Worm (Caenorhabditis elegans) whole organism, L4 larva: ENCODE results near the gene F33H12.7.

ENCODE experiments used
- F49E8.2 ChIP-seq: sonication (generic microtip); optimal IDR thresholded peaks from 2 replicates; lab custom pipeline; 2016; ENCODE audit warnings: missing compliant biosample characterization, mild to moderate bottlenecking, missing genetic modification characterization, borderline replicate concordance
- R02D3.7 ChIP-seq: fragments of 150-350 bp; sonication (generic microtip); optimal IDR thresholded peaks from 3 replicates; lab custom pipeline; 2014; ENCODE audit warnings: missing biosample characterization, missing genetic modification characterization
- Y105C5A.15 ChIP-seq: fragments of 200-800 bp; sonication (Bioruptor generic); IDR thresholded peaks from 2 replicates; pipeline ENCODE4 v1.3.6; 2022; ENCODE audit warnings: missing genetic modification characterization, missing compliant biosample characterization
- ZK546.5 ChIP-seq, 2 experiments: sonication (generic microtip); optimal IDR thresholded peaks; 2 replicates each; lab custom pipeline; 2017; ENCODE audit warnings: missing biosample characterization in 2 of 2, missing genetic modification characterization in 2 of 2
- aha-1 ChIP-seq: fragments of 150-350 bp; peaks from one replicate; lab custom pipeline; 2014; ENCODE audit warnings: missing biosample characterization, missing genetic modification characterization
- arid-1 ChIP-seq: fragments of 200-800 bp; sonication (Bioruptor generic); conservative IDR thresholded peaks from 2 replicates; pipeline ENCODE4 v1.3.6; 2022; ENCODE audit warnings: missing genetic modification reagents, missing genetic modification characterization, missing compliant biosample characterization
- ceh-44 ChIP-seq: fragments of 200-800 bp; sonication (Bioruptor generic); IDR thresholded peaks from 2 replicates; pipeline ENCODE4 v1.3.6; 2022; ENCODE audit warnings: missing genetic modification reagents, missing genetic modification characterization, missing compliant biosample characterization
- cey-2 ChIP-seq: sonication (generic microtip); optimal IDR thresholded peaks from 3 replicates; lab custom pipeline; 2017; ENCODE audit warnings: missing genetic modification characterization, mild to moderate bottlenecking, missing compliant biosample characterization, antibody characterized with exemption, borderline replicate concordance; ENCODE audit not compliant: insufficient read depth
- ctbp-1 ChIP-seq: fragments of 200-800 bp; sonication (Bioruptor generic); IDR thresholded peaks from 2 replicates; pipeline ENCODE4 v1.3.6; 2022; ENCODE audit warnings: missing genetic modification reagents, missing genetic modification characterization, missing compliant biosample characterization
- daf-12 ChIP-seq: fragments of 150-350 bp; optimal IDR thresholded peaks from 2 replicates; lab custom pipeline; 2014; ENCODE audit warnings: missing biosample characterization, missing genetic modification reagents, missing genetic modification characterization
- daf-16 ChIP-seq, 3 experiments: sonication (generic microtip); optimal IDR thresholded peaks; 2 replicates each; lab custom pipeline; 2016 to 2017; ENCODE audit warnings: missing genetic modification characterization in 3 of 3, missing genetic modification reagents in 3 of 3, mild to moderate bottlenecking in 2 of 3, missing compliant biosample characterization in 2 of 3, missing biosample characterization in 1 of 3, moderate library complexity in 1 of 3
- dmd-6 ChIP-seq: fragments of 200-800 bp; sonication (Bioruptor generic); IDR thresholded peaks from 2 replicates; pipeline ENCODE4 v1.3.6; 2022; ENCODE audit warnings: missing genetic modification reagents, missing genetic modification characterization, missing compliant biosample characterization
- dmd-8 ChIP-seq: fragments of 200-800 bp; sonication (Bioruptor generic); IDR thresholded peaks from 2 replicates; pipeline ENCODE4 v1.3.6; 2022; ENCODE audit warnings: missing genetic modification characterization, missing compliant biosample characterization
- egl-43 ChIP-seq: fragments of 200-800 bp; sonication (Bioruptor generic); IDR thresholded peaks from 2 replicates; pipeline ENCODE4 v1.3.6; 2022; ENCODE audit warnings: missing genetic modification reagents, missing genetic modification characterization, missing compliant biosample characterization
- hlh-11 ChIP-seq: fragments of 200-800 bp; sonication (Bioruptor generic); optimal IDR thresholded peaks from 2 replicates; lab custom pipeline; 2018; ENCODE audit warnings: mild to moderate bottlenecking, missing genetic modification characterization, missing compliant biosample characterization
- hlh-30 ChIP-seq: sonication (generic microtip); optimal IDR thresholded peaks from 2 replicates; lab custom pipeline; 2017; ENCODE audit warnings: antibody characterized with exemption, mild to moderate bottlenecking, missing genetic modification characterization, missing compliant biosample characterization; ENCODE audit not compliant: insufficient read depth
- hmg-1.1 ChIP-seq: fragments of 200-800 bp; sonication (Bioruptor generic); IDR thresholded peaks from 2 replicates; pipeline ENCODE4 v1.3.6; 2022; ENCODE audit warnings: missing genetic modification reagents, missing genetic modification characterization, missing compliant biosample characterization
- lin-1 ChIP-seq: fragments of 200-800 bp; sonication (Bioruptor generic); IDR thresholded peaks from 2 replicates; pipeline ENCODE4 v1.3.6; 2022; ENCODE audit warnings: missing genetic modification reagents, missing genetic modification characterization, missing compliant biosample characterization
- lsy-2 ChIP-seq, 2 experiments: fragments of 150-350 bp in 1 of 2; sonication (generic microtip) in 1 of 2; optimal IDR thresholded peaks; 2 replicates each; lab custom pipeline; 2014 to 2017; ENCODE audit warnings: missing biosample characterization in 2 of 2, missing genetic modification characterization in 2 of 2
- mep-1 ChIP-seq: fragments of 150-350 bp; sonication (generic microtip); optimal IDR thresholded peaks from 3 replicates; lab custom pipeline; 2014; ENCODE audit warnings: missing biosample characterization, missing genetic modification characterization
- mxl-2 ChIP-seq: fragments of 200-800 bp; sonication (Bioruptor generic); conservative IDR thresholded peaks from 2 replicates; pipeline ENCODE4 v1.3.6; 2022; ENCODE audit warnings: missing genetic modification reagents, missing genetic modification characterization, missing compliant biosample characterization
- mxl-3 ChIP-seq: fragments of 200-800 bp; sonication (Bioruptor generic); optimal IDR thresholded peaks from 2 replicates; lab custom pipeline; 2018; ENCODE audit warnings: mild to moderate bottlenecking, missing genetic modification characterization, missing compliant biosample characterization
- nhr-10 ChIP-seq: fragments of 150-350 bp; optimal IDR thresholded peaks from 2 replicates; lab custom pipeline; 2014; ENCODE audit warnings: missing biosample characterization, missing genetic modification characterization
- nhr-102 ChIP-seq: sonication (generic microtip); optimal IDR thresholded peaks from 2 replicates; lab custom pipeline; 2016; ENCODE audit warnings: mild to moderate bottlenecking, missing genetic modification characterization, moderate library complexity, missing compliant biosample characterization
- nhr-11 ChIP-seq: fragments of 150-350 bp; optimal IDR thresholded peaks from 2 replicates; lab custom pipeline; 2014; ENCODE audit warnings: missing biosample characterization, missing genetic modification characterization
- nhr-237 ChIP-seq: sonication (generic microtip); optimal IDR thresholded peaks from 2 replicates; lab custom pipeline; 2017; ENCODE audit warnings: missing biosample characterization, missing genetic modification characterization
- nhr-25 ChIP-seq: sonication (generic microtip); optimal IDR thresholded peaks from 2 replicates; lab custom pipeline; 2017; ENCODE audit warnings: missing genetic modification characterization, mild to moderate bottlenecking, missing compliant biosample characterization, antibody characterized with exemption, moderate library complexity, borderline replicate concordance; ENCODE audit not compliant: insufficient read depth
- nhr-28 ChIP-seq: fragments of 150-350 bp; optimal IDR thresholded peaks from 2 replicates; lab custom pipeline; 2014; ENCODE audit warnings: missing biosample characterization, missing genetic modification characterization
- nhr-42 ChIP-seq: fragments of 200-800 bp; sonication (Bioruptor generic); IDR thresholded peaks from 2 replicates; pipeline ENCODE4 v1.3.6; 2022; ENCODE audit warnings: missing genetic modification characterization, missing compliant biosample characterization
- nhr-6 ChIP-seq: fragments of 150-350 bp; optimal IDR thresholded peaks from 2 replicates; lab custom pipeline; 2014; ENCODE audit warnings: missing biosample characterization, missing genetic modification characterization
- nhr-77 ChIP-seq: fragments of 150-350 bp; optimal IDR thresholded peaks from 2 replicates; lab custom pipeline; 2014; ENCODE audit warnings: missing biosample characterization, missing genetic modification characterization
- pha-4 ChIP-seq, 2 experiments: fragments of 150-350 bp in 1 of 2; fragments of 200-800 bp in 1 of 2; sonication (Bioruptor generic) in 1 of 2; IDR thresholded peaks in 1 of 2; optimal IDR thresholded peaks in 1 of 2; 2 replicates each; pipeline versions ENCODE4 v1.3.6 to Lab custom; 2014 to 2022; ENCODE audit warnings: missing genetic modification characterization in 2 of 2, missing genetic modification reagents in 2 of 2, missing biosample characterization in 1 of 2, missing compliant biosample characterization in 1 of 2
- pqm-1 ChIP-seq: sonication (generic microtip); optimal IDR thresholded peaks from 2 replicates; lab custom pipeline; 2017; ENCODE audit warnings: missing biosample characterization, missing genetic modification characterization
- set-16 ChIP-seq: fragments of 200-800 bp; sonication (Bioruptor generic); IDR thresholded peaks from 2 replicates; pipeline ENCODE4 v1.3.6; 2022; ENCODE audit warnings: missing genetic modification reagents, missing genetic modification characterization, missing compliant biosample characterization
- skn-1 ChIP-seq: fragments of 150-350 bp; optimal IDR thresholded peaks from 2 replicates; lab custom pipeline; 2014; ENCODE audit warnings: missing biosample characterization, missing genetic modification characterization
- unc-62 ChIP-seq, 3 experiments: fragments of 150-350 bp in 1 of 3; sonication (generic microtip); optimal IDR thresholded peaks in 2 of 3; peaks in 1 of 3; 1 replicate in 1 of 3; 2 replicates in 2 of 3; lab custom pipeline; 2014 to 2017; ENCODE audit warnings: missing biosample characterization in 3 of 3, missing genetic modification characterization in 3 of 3, missing genetic modification reagents in 3 of 3, missing genotype in 1 of 3

The F33H12.7 gene

DNA sequence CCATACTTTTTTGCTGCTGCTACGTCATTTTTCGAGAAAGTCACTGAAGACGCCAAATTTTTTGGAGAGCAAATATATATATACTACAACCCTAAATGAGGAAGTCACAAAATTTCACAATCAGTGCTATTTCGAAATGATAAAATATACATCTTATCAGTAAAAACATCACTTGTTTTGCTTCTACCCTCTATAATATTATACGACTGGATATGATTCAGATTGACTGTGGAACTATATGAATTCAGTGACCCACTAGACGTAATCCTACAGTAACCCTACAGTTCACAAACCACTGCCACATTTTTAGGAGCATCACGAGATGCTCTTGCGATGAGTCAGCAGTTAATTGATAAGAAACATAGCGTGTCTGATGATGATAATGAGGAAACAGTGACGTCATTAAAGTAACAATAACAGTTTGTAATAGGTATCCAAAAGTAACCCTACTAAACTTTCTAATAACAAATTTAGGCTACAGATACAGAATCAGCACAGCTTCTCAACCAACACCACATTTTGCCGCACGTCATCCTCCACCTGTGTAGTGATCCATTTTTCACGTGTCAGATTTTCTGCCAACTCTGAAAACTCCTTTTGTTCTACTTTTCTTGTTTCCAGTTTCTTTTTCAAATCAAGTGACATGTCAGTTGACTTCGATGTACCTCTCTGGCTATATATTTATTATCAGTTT lies at the start of gene F33H12.7, which contains the start of gene sri-39:
Gene F33H12.7, minus strand, starts transcription at position 51 of the 694 bp plus-strand sequence.
Gene sri-39, plus strand, starts transcription at position 644 of the 694 bp plus-strand sequence.
- TF ChIP-seq dmd-6 = peak; percentile 52
- peak; percentile 29 for TF ChIP-seq nhr-6 (tag; lab: Kevin White, UChicago)
- TF ChIP-seq unc-62 (GFP tag; optimal IDR thresholded peaks at IDR 0.05 in 1 of 2; lab: Kevin White, UChicago) = peak in 1 of 2 experiments; percentile 28
- no peak for TF ChIP-seq unc-62 (tag; optimal IDR thresholded peaks at IDR 0.05; lab: Kevin White, UChicago)
- TF ChIP-seq nhr-77 (tag; lab: Kevin White, UChicago) = peak; percentile 38
- no peak for TF ChIP-seq ZK546.5 (tag; optimal IDR thresholded peaks at IDR 0.05; lab: Kevin White, UChicago)
- TF ChIP-seq hlh-11 = peak; percentile 57
- no peak for TF ChIP-seq aha-1 (tag; lab: Kevin White, UChicago)
- peak; percentile 13 for TF ChIP-seq hlh-30 (tag; lab: Kevin White, UChicago)
- TF ChIP-seq arid-1 (GFP tag; lab: Robert Waterston, UW) = no peak
- TF ChIP-seq lsy-2 (tag; optimal IDR thresholded peaks at IDR 0.05; lab: Kevin White, UChicago) = peak in 1 of 2 experiments; percentile 75
- TF ChIP-seq mxl-2 (GFP tag; lab: Robert Waterston, UW) = no peak
- no peak for TF ChIP-seq ctbp-1 (GFP tag; lab: Robert Waterston, UW)
- no peak for TF ChIP-seq daf-16 (GFP tag; optimal IDR thresholded peaks at IDR 0.05; lab: Kevin White, UChicago)
- peak; percentile 13 for TF ChIP-seq daf-16 (tag; optimal IDR thresholded peaks at IDR 0.05; lab: Kevin White, UChicago)
- peak; percentile 81 for TF ChIP-seq nhr-28
- 0 out of 2 replicates have a peak, but pooled peaks have one; percentile 10 for TF ChIP-seq nhr-42 (GFP tag; lab: Robert Waterston, UW)
- TF ChIP-seq R02D3.7 = no peak
- TF ChIP-seq mxl-3 (GFP tag; lab: Kevin White, UChicago) = peak; percentile 42
- no peak for TF ChIP-seq pha-4 (GFP tag; IDR thresholded peaks at IDR 0.05; lab: Robert Waterston, UW)
- TF ChIP-seq pha-4 (tag; optimal IDR thresholded peaks at IDR 0.05; lab: Kevin White, UChicago) = no peak
- TF ChIP-seq egl-43 (GFP tag; lab: Robert Waterston, UW) = no peak
- TF ChIP-seq cey-2 = no peak
- TF ChIP-seq nhr-102 (tag; lab: Kevin White, UChicago) = peak; percentile 73
- peak; percentile 87 for TF ChIP-seq pqm-1 (tag; lab: Kevin White, UChicago)
- TF ChIP-seq lin-1 (GFP tag; lab: Robert Waterston, UW) = 0 out of 2 replicates have a peak, but pooled peaks have one; percentile 9
- no peak for TF ChIP-seq nhr-11 (tag; lab: Kevin White, UChicago)
- no peak for TF ChIP-seq mep-1
- no peak for TF ChIP-seq ceh-44 (GFP tag; lab: Robert Waterston, UW)

DNA sequence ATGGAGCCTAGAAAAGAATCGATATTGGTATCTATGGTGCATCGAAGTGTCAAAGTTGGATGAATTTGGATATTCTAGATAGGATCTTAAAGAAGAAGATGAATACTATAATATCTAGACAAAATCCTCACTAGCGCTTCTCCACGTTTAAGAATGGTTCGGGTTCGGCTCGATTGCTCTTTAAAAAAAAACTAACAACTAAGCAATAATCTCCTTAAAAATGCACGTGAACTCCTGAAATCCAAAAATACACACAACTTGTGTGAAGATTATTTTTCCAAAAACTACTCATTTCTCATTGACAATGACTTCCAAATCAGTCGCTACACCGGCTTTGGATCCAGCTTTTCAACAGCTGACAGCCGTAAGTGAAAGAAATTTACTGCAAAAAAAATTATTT lies 44.5 kb upstream of the F33H12.7 start, which contains the start of gene D2062.1:
Gene D2062.1, plus strand, starts transcription at position 301 of the 400 bp plus-strand sequence.
- TF ChIP-seq nhr-237 (tag; lab: Kevin White, UChicago) (no peak), ctbp-1 (GFP tag; lab: Robert Waterston, UW) (no peak), nhr-42 (GFP tag; lab: Robert Waterston, UW) (no peak), nhr-77 (tag; lab: Kevin White, UChicago) (no peak), lin-1 (GFP tag; lab: Robert Waterston, UW) (no peak), set-16 (GFP tag; lab: Robert Waterston, UW) (no peak), nhr-6 (tag; lab: Kevin White, UChicago) (no peak), Y105C5A.15 (GFP tag; lab: Robert Waterston, UW) (no peak), dmd-8 (GFP tag; lab: Robert Waterston, UW) (no peak), lsy-2 (tag; optimal IDR thresholded peaks at IDR 0.05; lab: Kevin White, UChicago) (no peak), skn-1 (tag; lab: Kevin White, UChicago) (no peak), R02D3.7 (no peak), hmg-1.1 (GFP tag; lab: Robert Waterston, UW) (no peak), daf-12 (tag; lab: Kevin White, UChicago) (no peak), mep-1 (no peak), nhr-10 (tag; lab: Kevin White, UChicago) (no peak), F49E8.2 (tag; lab: Kevin White, UChicago) (no peak), nhr-25 (tag; lab: Kevin White, UChicago) (no peak)
